Worm (Caenorhabditis elegans): Measurements from ENCODE around the gene npr-4.

- no peak for TF ChIP-seq him-1 (tag; optimal IDR thresholded peaks at IDR 0.05)
- no peak for TF ChIP-seq dao-5 (tag; optimal IDR thresholded peaks at IDR 0.05)
- TF ChIP-seq W03F9.2 (tag; optimal IDR thresholded peaks at IDR 0.05), result no peak
Observed at ce11 chrX:12513415-12513814, 38.1 kb downstream of the npr-4 start.

Data from whole organism, L4/young adult.